Worm (Caenorhabditis elegans): Measurements from ENCODE around the gene F46H5.11.
A peak's percentile ranks its signal among the peaks of the same experiment; 100 is the strongest.

F46H5.11 gene

DNA sequence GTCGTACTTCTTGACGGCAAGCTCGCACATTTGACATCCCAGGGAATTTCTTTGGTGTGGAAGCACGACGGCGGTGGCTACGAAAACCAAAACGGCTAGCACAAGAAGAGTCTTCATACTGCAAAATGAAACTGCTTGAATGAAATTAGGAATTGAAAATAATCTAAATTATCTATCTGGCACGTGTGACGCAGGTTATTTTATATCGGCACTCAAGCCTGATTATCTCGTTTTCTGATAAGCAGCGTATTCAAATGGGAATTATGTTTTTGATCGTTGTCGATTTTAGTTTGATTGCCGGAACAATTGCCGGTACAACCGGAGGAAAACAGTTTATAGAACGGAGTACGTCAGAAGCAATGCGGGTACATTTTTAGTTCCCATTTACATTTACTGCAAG is 46.8 kb upstream of the F46H5.11 start, which contains the start of gene spp-4:
Gene spp-4, minus strand, starts transcription at position 118 of the 400 bp plus-strand sequence.
- TF ChIP-seq elt-2 (tag; optimal IDR thresholded peaks at IDR 0.05) (peak; percentile 72), dsc-1 (tag; optimal IDR thresholded peaks at IDR 0.05) (no peak)

- TF ChIP-seq pqm-1 (tag; optimal IDR thresholded peaks at IDR 0.05) (peak; percentile 39), nhr-71 (tag; optimal IDR thresholded peaks at IDR 0.05) (peak; percentile 29), ama-1 (optimal IDR thresholded peaks at IDR 0.05) (peak; percentile 52), ceh-8 (GFP tag; optimal IDR thresholded peaks at IDR 0.05) (no peak), fkh-10 (GFP tag; optimal IDR thresholded peaks at IDR 0.05) (no peak), elt-2 (tag; optimal IDR thresholded peaks at IDR 0.05) (peak; percentile 85), jun-1 (tag; optimal IDR thresholded peaks at IDR 0.05) (peak; percentile 18), efl-3 (GFP tag; optimal IDR thresholded peaks at IDR 0.05) (no peak), dsc-1 (tag; optimal IDR thresholded peaks at IDR 0.05) (no peak), nhr-20 (tag; optimal IDR thresholded peaks at IDR 0.05) (no peak), ceh-90 (tag; optimal IDR thresholded peaks at IDR 0.05) (no peak), nhr-76 (tag; optimal IDR thresholded peaks at IDR 0.05) (no peak), lin-35 (GFP tag; optimal IDR thresholded peaks at IDR 0.05) (peak in 1 of 2 experiments; percentile 36), ces-1 (GFP tag; optimal IDR thresholded peaks at IDR 0.05) (no peak), ceh-88 (GFP tag; IDR thresholded peaks at IDR 0.05) (no peak)
Observed at ce11 chrX:7316485-7317391, 44.9 kb upstream of the F46H5.11 start, which contains the start of the genes spp-2 and spp-6. spp-2 (minus strand) TSS chrX:7316818. spp-6 (plus strand) TSS chrX:7317341.

- TF ChIP-seq ama-1 (optimal IDR thresholded peaks at IDR 0.05) = no peak
- TF ChIP-seq ces-1 (GFP tag; optimal IDR thresholded peaks at IDR 0.05) = no peak
- TF ChIP-seq lin-13 (GFP tag; optimal IDR thresholded peaks at IDR 0.05) = no peak
- TF ChIP-seq nhr-90 (tag; optimal IDR thresholded peaks at IDR 0.05; ENCODE audit: poor library complexity) = peak; percentile 8
- TF ChIP-seq sptf-1 (tag; optimal IDR thresholded peaks at IDR 0.05) = no peak
- TF ChIP-seq jun-1 (tag; optimal IDR thresholded peaks at IDR 0.05) = no peak
- TF ChIP-seq pqm-1 (tag; optimal IDR thresholded peaks at IDR 0.05) = peak; percentile 20
- peak; percentile 93 for TF ChIP-seq elt-2 (tag; optimal IDR thresholded peaks at IDR 0.05)
- no peak for TF ChIP-seq aha-1 (tag; optimal IDR thresholded peaks at IDR 0.05)
- TF ChIP-seq mab-9 (GFP tag; IDR thresholded peaks at IDR 0.05) = no peak
- peak in 1 of 2 experiments; percentile 39 for TF ChIP-seq lsy-2 (tag; optimal IDR thresholded peaks at IDR 0.05)
- no peak for TF ChIP-seq aly-2 (tag; optimal IDR thresholded peaks at IDR 0.05)
- no peak for TF ChIP-seq sox-4 (tag; optimal IDR thresholded peaks at IDR 0.05)
- no peak for TF ChIP-seq nhr-47 (tag; optimal IDR thresholded peaks at IDR 0.05)
- no peak for TF ChIP-seq ceh-63 (GFP tag; optimal IDR thresholded peaks at IDR 0.05)
- no peak for TF ChIP-seq tbx-2 (tag; optimal IDR thresholded peaks at IDR 0.05)
- peak; percentile 17 for TF ChIP-seq nhr-20 (tag; optimal IDR thresholded peaks at IDR 0.05)
- TF ChIP-seq unc-30 (tag; optimal IDR thresholded peaks at IDR 0.05) = no peak
- TF ChIP-seq unc-86 (tag; optimal IDR thresholded peaks at IDR 0.05) = no peak
- TF ChIP-seq ztf-4 (tag; optimal IDR thresholded peaks at IDR 0.05) = no peak
- peak in 1 of 2 experiments; percentile 41 for TF ChIP-seq lin-35 (GFP tag; optimal IDR thresholded peaks at IDR 0.05)
- TF ChIP-seq efl-3 (GFP tag; optimal IDR thresholded peaks at IDR 0.05) = no peak
- no peak for TF ChIP-seq nhr-77 (tag; optimal IDR thresholded peaks at IDR 0.05)
- TF ChIP-seq nhr-84 (tag; optimal IDR thresholded peaks at IDR 0.05) = no peak
- no peak for TF ChIP-seq isw-1 (GFP tag; IDR thresholded peaks at IDR 0.05)
- no peak for TF ChIP-seq egl-13 (tag; optimal IDR thresholded peaks at IDR 0.05)
Observed at ce11 chrX:7315329-7315728, 43.5 kb upstream of the F46H5.11 start, which contains the start of gene spp-3. spp-3 (minus strand) TSS chrX:7315353.

ce11 chrX:7314564-7314963 is 42.7 kb upstream of the F46H5.11 start:
- no peak for TF ChIP-seq efl-1 (optimal IDR thresholded peaks at IDR 0.05)
- peak in 1 of 2 experiments; percentile 16 for TF ChIP-seq efl-1 (GFP tag; optimal IDR thresholded peaks at IDR 0.05 in 1 of 2)
- no peak for TF ChIP-seq fkh-8 (tag; optimal IDR thresholded peaks at IDR 0.05)
- no peak for TF ChIP-seq nhr-90 (tag; optimal IDR thresholded peaks at IDR 0.05; ENCODE audit: poor library complexity)
- peak; percentile 40 for TF ChIP-seq elt-2 (tag; optimal IDR thresholded peaks at IDR 0.05)
- no peak for TF ChIP-seq F16B12.6 (tag; optimal IDR thresholded peaks at IDR 0.05)
